Worm (Caenorhabditis elegans) whole organism, young adult: ENCODE measurements around the gene idpa-3.

Experiments
- bed-1 ChIP-seq: fragments of 200-800 bp; sonication (Bioruptor generic); IDR thresholded peaks from 2 replicates; pipeline ENCODE4 v1.3.6; 2022; ENCODE audit warnings: missing genetic modification reagents, missing genetic modification characterization, missing compliant biosample characterization
- him-1 ChIP-seq: sonication (generic microtip); optimal IDR thresholded peaks from 2 replicates; lab custom pipeline; 2016; ENCODE audit warnings: missing genotype, missing genetic modification reagents, missing genetic modification characterization, missing compliant biosample characterization
- lsl-1 ChIP-seq: fragments of 200-800 bp; sonication (Bioruptor generic); optimal IDR thresholded peaks from 2 replicates; lab custom pipeline; 2018; ENCODE audit warnings: mild to moderate bottlenecking, missing genetic modification characterization, moderate library complexity, missing compliant biosample characterization
- nfya-1 ChIP-seq: sonication (generic microtip); optimal IDR thresholded peaks from 2 replicates; lab custom pipeline; 2017; ENCODE audit warnings: antibody characterized with exemption, missing compliant biosample characterization, missing genetic modification characterization, borderline replicate concordance; ENCODE audit not compliant: insufficient read depth
- pha-4 ChIP-seq: fragments of 150-350 bp; sonication (generic microtip); optimal IDR thresholded peaks from 2 replicates; lab custom pipeline; 2014; ENCODE audit warnings: missing biosample characterization, missing genetic modification reagents, missing genetic modification characterization
- snpc-1.3 ChIP-seq: sonication (generic microtip); optimal IDR thresholded peaks from 2 replicates; lab custom pipeline; 2017; ENCODE audit warnings: missing genetic modification characterization, mild to moderate bottlenecking, missing compliant biosample characterization, antibody characterized with exemption, moderate library complexity, missing genotype, missing genetic modification reagents; ENCODE audit not compliant: insufficient read depth
- snpc-4 ChIP-seq, 5 experiments: fragments of 150-350 bp in 1 of 5; sonication (generic microtip) in 4 of 5; optimal IDR thresholded peaks; 2 replicates each; lab custom pipeline; 2014 to 2018; ENCODE audit warnings: missing genetic modification characterization in 5 of 5, missing biosample characterization in 3 of 5, antibody characterized with exemption in 2 of 5, mild to moderate bottlenecking in 2 of 5, missing compliant biosample characterization in 2 of 5, missing genotype in 2 of 5, moderate library complexity in 2 of 5, missing genetic modification reagents in 1 of 5
- unc-62 ChIP-seq: fragments of 150-350 bp; optimal IDR thresholded peaks from 2 replicates; lab custom pipeline; 2014; ENCODE audit warnings: missing biosample characterization, missing genetic modification reagents, missing genetic modification characterization

- TF ChIP-seq snpc-4 (GFP tag; optimal IDR thresholded peaks at IDR 0.05; lab: Kevin White, UChicago) (no peak), snpc-4 (tag; optimal IDR thresholded peaks at IDR 0.05; lab: Kevin White, UChicago) (no peak), bed-1 (GFP tag; lab: Robert Waterston, UW) (no peak), unc-62 (no peak), nfya-1 (no peak), him-1 (tag; lab: Kevin White, UChicago) (no peak), snpc-1.3 (tag; lab: Kevin White, UChicago) (no peak), lsl-1 (GFP tag; lab: Kevin White, UChicago) (no peak), pha-4 (tag; lab: Kevin White, UChicago) (no peak)
These were observed 49.8 kb downstream of the idpa-3 start for ce11 chrX:10386001-10386400.
